Worm (Caenorhabditis elegans) whole organism, early embryonic: ENCODE measurements around the gene unc-49.

Source experiments
- B0310.2 ChIP-seq: sonication (generic microtip); optimal IDR thresholded peaks from 2 replicates; lab custom pipeline; 2016; ENCODE audit warnings: mild to moderate bottlenecking, missing genetic modification characterization, missing compliant biosample characterization
- F13C5.2 ChIP-seq: sonication (generic microtip); optimal IDR thresholded peaks from 2 replicates; lab custom pipeline; 2017; ENCODE audit warnings: mild to moderate bottlenecking, missing genetic modification characterization, inconsistent platforms, missing compliant biosample characterization
- aly-1 ChIP-seq: sonication (generic microtip); optimal IDR thresholded peaks from 2 replicates; lab custom pipeline; 2016; ENCODE audit warnings: missing genetic modification characterization, missing compliant biosample characterization
- ama-1 ChIP-seq: fragments of 150-350 bp; optimal IDR thresholded peaks from 2 replicates; lab custom pipeline; 2014
- ceh-13 ChIP-seq: fragments of 200-800 bp; sonication (Bioruptor generic); optimal IDR thresholded peaks from 2 replicates; lab custom pipeline; 2018; ENCODE audit warnings: mild to moderate bottlenecking, missing genetic modification characterization, missing compliant biosample characterization
- ceh-36 ChIP-seq: sonication (generic microtip); optimal IDR thresholded peaks from 2 replicates; lab custom pipeline; 2016; ENCODE audit warnings: missing genetic modification characterization, inconsistent platforms, missing compliant biosample characterization
- ets-7 ChIP-seq: sonication (generic microtip); optimal IDR thresholded peaks from 2 replicates; lab custom pipeline; 2016; ENCODE audit warnings: missing genotype, missing genetic modification characterization, missing compliant biosample characterization
- flt-1 ChIP-seq: fragments of 200-800 bp; sonication (Bioruptor generic); IDR thresholded peaks from 2 replicates; pipeline ENCODE4 v1.3.6; 2022; ENCODE audit warnings: missing genetic modification characterization, missing compliant biosample characterization
- hmbx-1 ChIP-seq: sonication (generic microtip); optimal IDR thresholded peaks from 2 replicates; lab custom pipeline; 2016; ENCODE audit warnings: mild to moderate bottlenecking, missing genetic modification characterization, missing compliant biosample characterization
- hmg-4 ChIP-seq: fragments of 200-800 bp; sonication (Bioruptor generic); optimal IDR thresholded peaks from 2 replicates; lab custom pipeline; 2018; ENCODE audit warnings: mild to moderate bottlenecking, missing genetic modification characterization, missing compliant biosample characterization
- hnd-1 ChIP-seq: sonication (generic microtip); optimal IDR thresholded peaks from 2 replicates; lab custom pipeline; 2016; ENCODE audit warnings: missing genetic modification characterization, missing compliant biosample characterization
- pes-1 ChIP-seq: fragments of 200-800 bp; sonication (Bioruptor generic); IDR thresholded peaks from 2 replicates; pipeline ENCODE4 v1.3.6; 2022; ENCODE audit warnings: missing genetic modification reagents, missing genetic modification characterization, missing compliant biosample characterization
- scrt-1 ChIP-seq: fragments of 200-800 bp; sonication (Bioruptor generic); IDR thresholded peaks from 2 replicates; pipeline ENCODE4 v1.3.6; 2022; ENCODE audit warnings: missing genetic modification characterization, missing compliant biosample characterization
- sea-1 ChIP-seq: fragments of 200-800 bp; sonication (Bioruptor generic); conservative IDR thresholded peaks from 2 replicates; pipeline ENCODE4 v1.3.6; 2022; ENCODE audit warnings: missing genetic modification characterization, missing compliant biosample characterization
- tbx-11 ChIP-seq: fragments of 200-800 bp; sonication (Bioruptor generic); IDR thresholded peaks from 2 replicates; pipeline ENCODE4 v1.3.6; 2022; ENCODE audit warnings: missing genetic modification characterization, missing compliant biosample characterization
- tbx-37 ChIP-seq: fragments of 200-800 bp; sonication (Bioruptor generic); conservative IDR thresholded peaks from 2 replicates; pipeline ENCODE4 v1.3.6; 2022; ENCODE audit warnings: missing genetic modification reagents, missing genetic modification characterization, missing compliant biosample characterization
- tra-4 ChIP-seq: sonication (generic microtip); optimal IDR thresholded peaks from 2 replicates; lab custom pipeline; 2017; ENCODE audit warnings: missing genetic modification characterization, missing compliant biosample characterization

Gene unc-49

DNA sequence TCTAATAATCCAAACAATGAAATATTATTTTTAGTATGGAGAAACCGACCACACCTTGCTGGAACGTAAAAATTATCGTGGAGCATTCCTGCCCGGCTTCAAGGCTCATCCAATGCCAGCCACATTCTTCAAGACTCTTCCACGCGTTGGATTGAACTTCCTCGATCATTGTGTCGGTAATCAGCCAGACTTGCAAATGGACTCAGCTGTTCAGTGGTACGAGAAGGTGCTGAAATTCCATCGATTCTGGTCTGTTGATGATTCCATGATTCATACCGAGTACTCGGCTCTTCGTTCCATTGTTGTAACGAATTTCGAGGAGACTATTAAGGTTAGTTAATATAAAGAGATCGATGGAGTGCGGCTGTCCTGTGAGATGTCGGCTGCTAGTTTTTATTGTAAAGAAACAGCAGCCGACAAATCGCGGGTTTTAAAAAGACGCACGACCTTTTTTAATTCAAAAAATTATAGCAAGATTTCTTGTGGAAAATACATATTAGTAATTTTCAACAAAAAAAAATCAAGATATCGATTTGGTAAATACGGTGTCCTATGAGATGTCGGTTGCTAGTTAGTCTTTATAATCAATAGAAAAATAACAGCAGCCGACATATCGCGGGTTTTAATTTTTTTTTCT is 15.6 kb downstream of the unc-49 start:
- TF ChIP-seq tbx-37 (GFP tag; lab: Robert Waterston, UW) (no peak), aly-1 (tag; lab: Kevin White, UChicago) (no peak)

DNA sequence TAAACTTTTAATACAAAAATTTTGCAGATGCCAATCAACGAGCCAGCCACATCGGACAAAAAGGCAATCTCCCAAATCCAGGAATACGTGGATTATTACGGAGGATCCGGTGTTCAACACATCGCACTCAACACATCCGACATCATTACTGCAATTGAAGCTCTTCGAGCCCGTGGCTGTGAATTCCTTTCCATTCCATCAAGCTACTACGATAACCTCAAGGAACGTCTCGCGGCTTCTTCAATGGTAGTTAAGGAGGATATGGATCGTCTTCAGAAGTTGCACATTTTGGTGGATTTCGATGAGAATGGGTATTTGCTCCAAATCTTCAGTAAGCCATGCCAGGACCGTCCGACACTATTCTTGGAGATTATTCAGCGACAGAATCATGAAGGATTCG is 16.4 kb downstream of the unc-49 start:
- TF ChIP-seq aly-1 (tag; lab: Kevin White, UChicago): no peak

- TF ChIP-seq B0310.2 (tag; lab: Kevin White, UChicago) (no peak), tbx-37 (GFP tag; lab: Robert Waterston, UW) (no peak), F13C5.2 (tag; lab: Kevin White, UChicago) (no peak), ceh-36 (tag; lab: Kevin White, UChicago) (no peak), tbx-11 (no peak), hmbx-1 (tag; lab: Kevin White, UChicago) (no peak), hmg-4 (no peak), sea-1 (GFP tag; lab: Robert Waterston, UW) (no peak), ets-7 (no peak), aly-1 (tag; lab: Kevin White, UChicago) (no peak), ceh-13 (GFP tag; lab: Kevin White, UChicago) (no peak), hnd-1 (tag; lab: Kevin White, UChicago) (no peak), flt-1 (no peak), tra-4 (no peak), pes-1 (GFP tag; lab: Robert Waterston, UW) (no peak), ama-1 (lab: Kevin White, UChicago) (no peak), scrt-1 (GFP tag; lab: Robert Waterston, UW) (no peak)
These were observed 17.0 kb downstream of the unc-49 start for ce11 chrIII:10537558-10537957.

DNA sequence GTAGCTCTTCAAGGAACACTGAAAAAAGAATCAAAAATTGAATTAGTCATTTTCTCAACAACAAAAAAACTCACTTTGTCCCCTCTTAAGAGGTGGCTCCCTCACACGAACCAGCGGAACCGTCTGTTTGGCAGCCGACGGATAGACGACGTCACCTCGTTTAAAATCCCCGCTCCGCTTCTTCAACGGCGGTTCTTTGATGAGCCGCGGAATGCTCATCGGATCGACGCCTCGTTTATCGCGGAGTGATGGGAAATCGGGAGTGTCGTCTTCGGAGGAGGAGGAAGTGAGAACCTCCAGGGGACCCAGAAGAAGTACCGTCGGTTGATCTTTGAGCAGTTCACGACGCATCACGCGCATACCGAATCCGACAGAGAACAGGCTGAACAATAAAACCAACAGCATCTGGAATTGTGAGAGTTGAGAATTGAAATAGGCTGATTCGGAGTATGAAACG is 18.2 kb downstream of the unc-49 start, which contains the start of gene nlp-68:
Gene nlp-68 (minus strand): TSS at position 407 of the 457 bp plus-strand sequence.
- TF ChIP-seq sea-1 (GFP tag; lab: Robert Waterston, UW): no peak
- no peak for TF ChIP-seq F13C5.2 (tag; lab: Kevin White, UChicago)
- no peak for TF ChIP-seq scrt-1 (GFP tag; lab: Robert Waterston, UW)
- no peak for TF ChIP-seq hmbx-1 (tag; lab: Kevin White, UChicago)
- TF ChIP-seq flt-1: no peak
- no peak for TF ChIP-seq tbx-11

DNA sequence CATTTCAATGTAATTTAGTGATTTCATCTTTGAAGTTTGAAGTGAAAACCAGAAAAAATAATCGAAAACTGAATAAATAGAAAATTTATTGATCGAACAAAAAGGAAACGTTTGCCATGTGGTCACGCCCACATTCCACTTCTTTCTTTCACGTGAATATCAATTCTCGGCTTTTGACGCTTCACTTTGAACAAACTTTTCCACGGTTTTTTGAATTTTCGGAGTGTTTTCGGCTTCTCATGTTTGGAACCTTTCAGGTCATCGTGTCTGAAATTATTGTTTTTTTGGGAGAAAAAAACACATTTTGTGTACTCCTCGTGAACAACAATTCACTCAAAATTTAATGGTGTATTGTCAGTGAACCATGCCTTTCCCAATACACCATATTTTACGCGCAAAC is 32.4 kb downstream of the unc-49 start, which contains the start of gene T21C12.8:
Gene T21C12.8 (minus strand): TSS at position 101 of the 400 bp plus-strand sequence.
- TF ChIP-seq pes-1 (GFP tag; lab: Robert Waterston, UW): no peak
- TF ChIP-seq F13C5.2 (tag; lab: Kevin White, UChicago): no peak
- no peak for TF ChIP-seq hmg-4
- TF ChIP-seq scrt-1 (GFP tag; lab: Robert Waterston, UW): no peak
- TF ChIP-seq sea-1 (GFP tag; lab: Robert Waterston, UW): no peak
- TF ChIP-seq hnd-1 (tag; lab: Kevin White, UChicago): no peak
- TF ChIP-seq ets-7: no peak
- no peak for TF ChIP-seq tbx-37 (GFP tag; lab: Robert Waterston, UW)
- TF ChIP-seq ama-1 (lab: Kevin White, UChicago): no peak
- TF ChIP-seq hmbx-1 (tag; lab: Kevin White, UChicago): no peak
- no peak for TF ChIP-seq tra-4
- no peak for TF ChIP-seq flt-1
- no peak for TF ChIP-seq B0310.2 (tag; lab: Kevin White, UChicago)
- no peak for TF ChIP-seq aly-1 (tag; lab: Kevin White, UChicago)

- TF ChIP-seq hmbx-1 (tag; lab: Kevin White, UChicago) (no peak), ceh-36 (tag; lab: Kevin White, UChicago) (no peak), F13C5.2 (tag; lab: Kevin White, UChicago) (no peak), sea-1 (GFP tag; lab: Robert Waterston, UW) (no peak), hmg-4 (no peak), tbx-11 (no peak), flt-1 (no peak), ceh-13 (GFP tag; lab: Kevin White, UChicago) (no peak), tra-4 (no peak), ama-1 (lab: Kevin White, UChicago) (no peak), pes-1 (GFP tag; lab: Robert Waterston, UW) (no peak), tbx-37 (GFP tag; lab: Robert Waterston, UW) (no peak), ets-7 (no peak), scrt-1 (GFP tag; lab: Robert Waterston, UW) (no peak), hnd-1 (tag; lab: Kevin White, UChicago) (no peak)
These were observed 37.3 kb downstream of the unc-49 start, which contains the start of gene T21C12.4 for ce11 chrIII:10557910-10558309. T21C12.4 (minus strand) TSS chrIII:10558010.

ce11 chrIII:10560296-10560695 is 39.7 kb downstream of the unc-49 start, which contains the start of gene rab-30:
rab-30 (plus strand) TSS chrIII:10560596.
- TF ChIP-seq tbx-37 (GFP tag; lab: Robert Waterston, UW) (no peak), ets-7 (no peak)

- no peak for TF ChIP-seq flt-1
- TF ChIP-seq aly-1 (tag; lab: Kevin White, UChicago): no peak
These were observed 41.3 kb downstream of the unc-49 start, which contains the start of gene Y45F3A.1 for ce11 chrIII:10561904-10562303. Y45F3A.1 (minus strand) TSS chrIII:10561915.
